Worm (Caenorhabditis elegans): ENCODE results near the gene C18A11.4.

Gene C18A11.4

ce11 chrX:8036219-8036883, 9.0 kb upstream of the C18A11.4 start (continued):
- TF ChIP-seq C06A6.2 (GFP tag; conservative IDR thresholded peaks at IDR 0.05): peak; percentile 97
- no peak for TF ChIP-seq sdz-38 (tag; optimal IDR thresholded peaks at IDR 0.05)
- TF ChIP-seq ekl-4 (GFP tag; IDR thresholded peaks at IDR 0.05): peak; percentile 85
- peak; percentile 41 to 74 for TF ChIP-seq rec-8 (tag; optimal IDR thresholded peaks at IDR 0.05)
- no peak for TF ChIP-seq ama-1 (optimal IDR thresholded peaks at IDR 0.05)
- peak; percentile 40 to 84 for TF ChIP-seq ama-1 (GFP tag; optimal IDR thresholded peaks at IDR 0.05)
- peak; percentile 87 for TF ChIP-seq let-526 (GFP tag; IDR thresholded peaks at IDR 0.05)
- peak; percentile 36 for TF ChIP-seq fkh-3 (tag; optimal IDR thresholded peaks at IDR 0.05)
- peak; percentile 15 for TF ChIP-seq mel-28 (tag; optimal IDR thresholded peaks at IDR 0.05; ENCODE audit: borderline replicate concordance)
- TF ChIP-seq F23B12.7 (tag; optimal IDR thresholded peaks at IDR 0.05; ENCODE audit: insufficient read depth): peak; percentile 97
- peak; percentile 66 for TF ChIP-seq egrh-3 (GFP tag; IDR thresholded peaks at IDR 0.05)
- peak; percentile 81 for TF ChIP-seq mes-4 (tag; optimal IDR thresholded peaks at IDR 0.05)
- peak; percentile 99 for TF ChIP-seq B0336.3 (GFP tag; IDR thresholded peaks at IDR 0.05)
- peak; percentile 83 for TF ChIP-seq mxl-1 (tag; optimal IDR thresholded peaks at IDR 0.05)
- peak; percentile 57; the same call in 1 of the 2 replicates for TF ChIP-seq Y53F4B.3 (GFP tag; IDR thresholded peaks at IDR 0.05)
- TF ChIP-seq pbrm-1 (GFP tag; IDR thresholded peaks at IDR 0.05): peak; percentile 89
- TF ChIP-seq lsy-27 (tag; optimal IDR thresholded peaks at IDR 0.05; ENCODE audit: borderline replicate concordance, insufficient read depth): peak; percentile 85
- no peak for TF ChIP-seq sea-2 (GFP tag; IDR thresholded peaks at IDR 0.05)
- TF ChIP-seq die-1 (tag; optimal IDR thresholded peaks at IDR 0.05): peak; percentile 88
- peak; percentile 74 for TF ChIP-seq F57C9.4 (tag; optimal IDR thresholded peaks at IDR 0.05)
- peak; percentile 34 for TF ChIP-seq snpc-1.1 (tag; optimal IDR thresholded peaks at IDR 0.05; ENCODE audit: insufficient read depth)
- TF ChIP-seq ceh-79 (tag; optimal IDR thresholded peaks at IDR 0.05): peak; percentile 84
- 0 out of 2 replicates have a peak, but pooled peaks have one; percentile 81 for TF ChIP-seq F37B4.10 (GFP tag; IDR thresholded peaks at IDR 0.05)
- TF ChIP-seq aptf-2 (GFP tag; conservative IDR thresholded peaks at IDR 0.05): no peak
- TF ChIP-seq ceh-58 (GFP tag; IDR thresholded peaks at IDR 0.05): 0 out of 2 replicates have a peak, but pooled peaks have one; percentile 45
- peak; percentile 96 for TF ChIP-seq F22D6.2 (tag; optimal IDR thresholded peaks at IDR 0.05)
- TF ChIP-seq snpc-1.3 (tag; optimal IDR thresholded peaks at IDR 0.05; ENCODE audit: insufficient read depth): peak; percentile 8
- peak; percentile 1 for TF ChIP-seq tbx-9 (tag; optimal IDR thresholded peaks at IDR 0.05; ENCODE audit: borderline replicate concordance)
- no peak for TF ChIP-seq nfya-1 (tag; optimal IDR thresholded peaks at IDR 0.05; ENCODE audit: borderline replicate concordance, insufficient read depth)
- TF ChIP-seq Y67H2A.10 (GFP tag; conservative IDR thresholded peaks at IDR 0.05): no peak
- TF ChIP-seq T07F8.4 (tag; optimal IDR thresholded peaks at IDR 0.05): peak; percentile 88
- peak; percentile 88 for TF ChIP-seq lin-54 (GFP tag; optimal IDR thresholded peaks at IDR 0.05)
- peak; percentile 14 for TF ChIP-seq sptf-2 (GFP tag; optimal IDR thresholded peaks at IDR 0.05)
- peak; percentile 100 for TF ChIP-seq lin-40 (tag; optimal IDR thresholded peaks at IDR 0.05)
- peak; percentile 97 for TF ChIP-seq somi-1 (GFP tag; optimal IDR thresholded peaks at IDR 0.05)
- TF ChIP-seq attf-5 (GFP tag; optimal IDR thresholded peaks at IDR 0.05): peak; percentile 74
- TF ChIP-seq T26A5.8 (tag; optimal IDR thresholded peaks at IDR 0.05): peak; percentile 60
- peak; percentile 95 for TF ChIP-seq him-1 (tag; optimal IDR thresholded peaks at IDR 0.05)
- peak; percentile 84 for TF ChIP-seq ztf-6 (GFP tag; IDR thresholded peaks at IDR 0.05)
- TF ChIP-seq attf-6 (GFP tag; IDR thresholded peaks at IDR 0.05): peak; percentile 64; the same call in 1 of the 2 replicates
- peak; percentile 98 for TF ChIP-seq Y56A3A.18 (GFP tag; IDR thresholded peaks at IDR 0.05)
- TF ChIP-seq nhr-80 (tag; optimal IDR thresholded peaks at IDR 0.05): peak; percentile 89
- TF ChIP-seq F57A8.1 (GFP tag; optimal IDR thresholded peaks at IDR 0.05): peak; percentile 49
- peak; percentile 87 for TF ChIP-seq ztf-28 (GFP tag; IDR thresholded peaks at IDR 0.05)
- peak; percentile 96 for TF ChIP-seq chd-7 (tag; optimal IDR thresholded peaks at IDR 0.05)
- TF ChIP-seq mcd-1 (GFP tag; IDR thresholded peaks at IDR 0.05): peak; percentile 81
- peak; percentile 59 for TF ChIP-seq F52B5.7 (tag; optimal IDR thresholded peaks at IDR 0.05)
